Worm (Caenorhabditis elegans): ENCODE data around the gene Y17G9B.4.

The Y17G9B.4 gene

DNA sequence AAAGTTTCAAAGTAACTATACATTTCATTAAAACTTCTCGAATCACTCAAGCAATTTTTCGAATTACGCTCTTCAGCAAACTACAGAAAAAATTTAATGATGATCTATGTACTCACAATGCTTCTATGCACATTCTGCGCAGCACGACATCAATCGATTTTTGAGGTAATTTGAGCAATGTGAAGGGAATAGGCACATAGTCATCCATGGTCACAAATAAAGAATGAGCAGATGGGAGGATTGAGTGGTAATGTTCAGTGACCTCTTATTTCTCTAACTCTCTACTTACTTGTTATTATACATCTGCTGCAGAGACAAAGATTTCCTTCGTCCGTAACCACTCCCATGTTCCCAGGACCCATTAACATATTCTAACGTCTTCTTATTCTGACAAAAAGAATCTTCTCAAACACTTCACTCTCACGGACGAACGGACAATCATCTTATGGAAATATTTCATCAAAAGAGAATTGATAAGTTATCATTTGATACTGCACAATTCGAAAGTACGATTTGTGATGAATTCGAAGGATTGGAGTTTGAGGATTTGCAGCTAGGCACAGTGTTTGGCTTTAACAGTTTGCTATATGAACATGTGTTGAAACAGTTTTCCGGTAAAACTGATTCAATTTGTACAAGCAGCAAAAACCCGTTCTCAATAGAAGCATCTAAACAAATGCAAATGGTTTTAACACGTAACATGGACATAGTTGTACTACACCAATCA, 4.2 kb downstream of the Y17G9B.4 start, which contains the start of the genes fbxb-77 and Y17G9B.11:
Gene fbxb-77, minus strand, starts transcription at position 229 of the 727 bp plus-strand sequence.
Gene Y17G9B.11, plus strand, starts transcription at position 677 of the 727 bp plus-strand sequence.
- no peak for TF ChIP-seq unc-62 (GFP tag; optimal IDR thresholded peaks at IDR 0.05)

DNA sequence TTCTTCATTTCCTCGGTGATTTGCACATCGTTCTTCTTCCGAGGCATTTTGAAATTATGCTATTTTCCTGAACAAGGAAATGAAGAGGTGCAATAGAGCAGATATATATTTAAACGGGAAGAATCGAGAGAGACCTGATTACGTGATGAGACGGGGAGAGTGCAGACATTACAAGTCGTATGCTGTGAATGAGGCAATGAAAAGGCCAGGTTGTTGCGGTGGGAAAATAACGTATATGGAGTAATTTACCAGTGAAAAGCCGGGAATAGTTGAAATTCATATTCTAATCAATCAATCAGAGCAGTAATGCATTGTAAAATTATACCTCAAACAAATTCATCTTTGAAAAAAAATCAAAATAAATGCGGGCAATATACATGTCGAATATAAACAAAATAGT, 6.7 kb downstream of the Y17G9B.4 start, which contains the start of gene Y17G9B.8:
Gene Y17G9B.8, minus strand, starts transcription at position 182 of the 400 bp plus-strand sequence.
- no peak for TF ChIP-seq unc-62 (GFP tag; optimal IDR thresholded peaks at IDR 0.05)

DNA sequence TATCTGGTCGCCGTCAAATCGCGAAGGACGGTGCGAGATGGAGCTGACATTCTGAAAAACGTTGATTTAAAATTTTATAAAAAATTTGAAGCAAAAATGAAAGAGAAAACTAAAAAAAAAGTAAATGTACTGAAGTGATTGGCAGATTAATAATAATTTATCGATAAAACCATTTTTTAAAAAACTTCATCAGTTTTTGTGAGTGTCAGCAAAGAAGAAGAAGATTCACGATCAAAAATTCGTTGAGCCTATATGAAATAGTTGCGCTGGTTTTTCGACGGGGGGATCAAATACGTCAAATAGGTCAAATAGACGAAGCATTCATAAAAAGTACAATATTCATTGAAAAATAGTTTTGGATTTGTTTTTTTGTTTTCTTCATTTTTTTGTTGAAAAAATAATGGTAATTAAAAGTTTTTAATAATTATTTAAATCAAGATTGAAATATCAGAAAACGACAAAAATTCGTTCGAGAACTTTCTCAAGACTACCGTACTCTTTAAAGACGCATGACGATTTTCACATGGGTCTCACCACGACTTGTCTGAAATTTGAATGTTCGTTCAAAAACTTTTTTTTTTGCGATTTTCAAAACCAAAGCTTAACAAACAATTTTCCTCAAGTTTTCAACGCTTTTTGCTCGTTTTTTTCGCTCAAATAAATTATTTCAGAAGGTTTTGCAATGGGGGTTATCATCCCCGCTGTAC, 8.6 kb downstream of the Y17G9B.4 start, which contains the start of the genes memi-1 and cyp-31A3:
Gene memi-1, minus strand, starts transcription at position 51 of the 707 bp plus-strand sequence.
Gene cyp-31A3, plus strand, starts transcription at position 672 of the 707 bp plus-strand sequence.
- no peak for TF ChIP-seq unc-62 (GFP tag; optimal IDR thresholded peaks at IDR 0.05)

DNA sequence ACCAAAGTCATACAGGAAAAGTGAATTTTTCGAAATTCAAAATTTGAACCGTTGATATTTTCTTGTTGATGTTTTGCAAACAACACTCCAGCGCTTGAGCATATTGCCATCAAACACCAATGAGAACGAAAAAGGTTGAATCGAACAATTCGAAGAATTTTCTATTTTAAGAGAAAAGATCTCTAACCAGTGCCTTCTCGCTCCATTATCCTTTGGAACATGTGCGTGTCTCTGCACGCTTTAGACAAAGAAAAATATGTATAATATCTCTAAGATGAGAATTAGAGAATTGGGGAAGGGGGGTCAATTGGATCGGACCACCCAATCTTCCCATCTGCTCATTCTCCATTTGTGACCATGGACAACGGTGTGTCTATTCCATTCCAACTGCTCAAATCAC, 11.9 kb downstream of the Y17G9B.4 start, which contains the start of gene Y17G9B.2:
Gene Y17G9B.2, plus strand, starts transcription at position 301 of the 400 bp plus-strand sequence.
- no peak for TF ChIP-seq unc-62 (GFP tag; optimal IDR thresholded peaks at IDR 0.05)

DNA sequence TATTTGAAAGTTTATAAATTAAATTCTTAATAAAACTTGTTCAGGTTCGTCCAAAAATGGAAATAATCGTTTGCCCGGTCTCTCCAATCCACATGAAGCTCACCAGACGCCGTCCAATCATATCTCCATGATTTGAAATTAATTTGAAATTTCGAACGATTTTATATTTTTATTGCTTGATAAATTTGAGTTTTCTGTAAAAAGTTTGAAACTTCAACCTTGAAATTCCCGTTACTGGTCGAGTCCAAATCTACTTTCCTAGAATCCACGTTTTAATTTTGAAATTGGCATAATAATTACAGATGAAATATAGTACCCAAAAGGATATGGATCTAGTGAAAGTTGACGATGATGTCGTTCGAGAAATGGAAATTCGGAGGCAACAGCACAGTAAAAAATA, 12.5 kb downstream of the Y17G9B.4 start, which contains the start of gene npp-26:
Gene npp-26, plus strand, starts transcription at position 301 of the 400 bp plus-strand sequence.
- no peak for TF ChIP-seq unc-62 (GFP tag; optimal IDR thresholded peaks at IDR 0.05)

DNA sequence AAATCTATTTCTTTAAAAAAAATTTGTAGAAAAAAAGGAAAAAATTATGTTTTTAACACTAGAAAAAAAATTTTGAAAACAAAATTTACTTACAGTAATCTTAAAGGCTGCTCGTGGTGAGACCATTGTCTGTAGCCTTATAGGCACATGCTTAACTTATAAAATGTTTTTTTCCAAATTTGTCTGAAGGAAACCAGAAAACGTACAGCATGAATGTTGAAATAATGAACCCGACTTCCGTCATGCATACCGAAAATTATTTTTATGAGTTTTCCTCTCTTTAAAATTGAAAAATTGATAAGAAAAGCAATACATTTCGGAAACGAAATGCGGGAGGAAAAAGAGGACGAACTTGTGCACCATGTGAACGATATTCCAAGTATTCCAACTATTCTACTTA, 19.9 kb downstream of the Y17G9B.4 start, which contains the start of gene R11E3.2:
Gene R11E3.2, plus strand, starts transcription at position 301 of the 400 bp plus-strand sequence.
- no peak for TF ChIP-seq unc-62 (GFP tag; optimal IDR thresholded peaks at IDR 0.05)

DNA sequence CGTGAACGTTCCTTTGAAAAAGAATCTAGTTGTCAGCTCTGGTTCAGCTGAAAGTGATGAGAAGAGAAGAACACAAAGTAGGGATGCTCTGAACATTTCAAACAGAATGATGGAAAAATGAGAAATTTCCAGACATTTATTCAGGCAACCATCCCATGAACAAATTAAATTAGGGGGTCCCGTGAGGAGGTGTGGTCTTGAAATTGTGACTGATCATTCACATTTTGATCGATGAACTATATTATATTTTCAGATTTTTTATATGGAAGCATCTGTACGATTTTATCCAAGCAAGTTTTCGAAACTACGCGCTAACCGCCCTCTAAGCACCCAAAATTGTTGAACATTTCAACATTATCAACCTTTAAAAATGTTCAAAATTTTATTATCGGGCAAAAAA, 24.1 kb downstream of the Y17G9B.4 start, which contains the start of gene R11E3.19:
Gene R11E3.19, minus strand, starts transcription at position 101 of the 400 bp plus-strand sequence.
- TF ChIP-seq unc-62 (GFP tag; optimal IDR thresholded peaks at IDR 0.05), result no peak

DNA sequence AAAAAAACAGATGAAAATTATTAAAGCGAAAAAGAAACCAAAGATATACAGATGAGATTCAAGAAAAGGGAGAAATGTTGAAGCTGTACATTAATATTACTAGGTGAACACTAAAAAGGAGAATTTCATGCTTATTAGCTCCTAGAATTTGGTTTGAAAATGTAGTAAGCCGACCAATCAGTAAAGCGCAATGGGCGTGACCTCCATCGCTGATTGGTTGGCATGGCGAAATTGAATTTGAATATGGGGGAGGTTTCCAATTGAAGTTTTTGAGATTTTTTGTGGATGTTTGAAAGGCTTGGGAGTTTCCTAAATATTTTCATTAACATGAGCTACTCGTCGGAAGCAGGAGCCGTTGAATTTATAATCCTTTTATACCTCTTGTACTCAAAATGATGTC, 24.6 kb downstream of the Y17G9B.4 start:
- no peak for TF ChIP-seq unc-62 (GFP tag; optimal IDR thresholded peaks at IDR 0.05)

DNA sequence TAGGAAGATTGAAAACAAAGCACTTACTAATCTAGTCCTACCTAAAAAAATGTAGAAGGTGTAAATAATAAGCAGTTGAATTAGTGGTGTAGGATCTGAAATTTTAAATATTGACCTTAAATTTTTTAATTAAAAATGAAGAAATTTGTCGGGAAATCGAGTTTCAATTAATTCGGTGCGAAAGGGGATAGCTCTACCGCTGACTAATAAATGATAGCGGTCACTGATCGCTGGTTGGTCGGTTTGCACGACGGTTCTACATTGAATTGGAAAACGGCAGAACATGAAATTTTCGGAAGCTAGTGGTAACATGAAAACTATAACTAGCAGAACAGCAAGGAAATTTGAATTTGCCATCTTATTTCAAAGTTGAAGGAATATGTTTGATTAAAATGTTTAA, 28.2 kb downstream of the Y17G9B.4 start, which contains the start of gene set-15:
Gene set-15, minus strand, starts transcription at position 101 of the 400 bp plus-strand sequence.
- TF ChIP-seq unc-62 (GFP tag; optimal IDR thresholded peaks at IDR 0.05), result no peak

DNA sequence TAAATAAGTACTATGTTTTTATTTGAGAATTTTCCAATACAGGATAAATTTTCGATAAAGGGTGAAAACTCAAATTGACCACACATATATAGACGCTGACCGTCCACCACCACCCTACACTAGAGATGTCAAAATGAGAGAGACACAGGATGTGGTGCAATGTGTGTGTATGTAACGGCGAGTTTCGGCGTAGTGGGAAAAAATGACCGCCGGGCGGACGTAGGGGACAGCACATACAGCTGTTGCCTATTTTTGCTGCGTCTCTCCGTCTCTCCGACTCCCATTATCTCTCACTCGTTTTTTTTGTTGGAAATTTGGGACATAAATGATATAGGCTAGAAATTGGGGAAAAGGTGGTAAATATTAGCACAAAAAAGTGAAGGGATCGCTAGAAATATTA, 29.2 kb downstream of the Y17G9B.4 start:
- no peak for TF ChIP-seq unc-62 (GFP tag; optimal IDR thresholded peaks at IDR 0.05)

DNA sequence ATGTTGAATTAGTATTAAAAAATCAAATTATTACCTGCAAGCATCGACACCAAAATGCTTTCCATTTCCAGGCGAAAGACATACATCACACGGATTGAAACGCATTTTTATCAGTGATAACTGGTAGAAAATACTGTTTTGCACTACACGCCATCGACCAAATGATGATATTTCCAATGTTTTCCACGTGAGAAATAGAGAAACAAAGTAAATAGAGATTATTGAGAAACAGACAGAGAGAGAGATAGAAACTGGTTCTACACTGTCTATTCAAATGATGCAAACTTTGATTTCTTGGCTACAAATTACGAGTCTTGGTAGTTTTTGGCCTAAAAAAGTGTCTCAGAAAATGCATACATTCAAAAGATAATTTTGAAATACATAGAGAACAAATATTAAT, 36.4 kb downstream of the Y17G9B.4 start, which contains the start of gene nhr-104:
Gene nhr-104, minus strand, starts transcription at position 361 of the 400 bp plus-strand sequence.
- no peak for TF ChIP-seq unc-62 (GFP tag; optimal IDR thresholded peaks at IDR 0.05)

DNA sequence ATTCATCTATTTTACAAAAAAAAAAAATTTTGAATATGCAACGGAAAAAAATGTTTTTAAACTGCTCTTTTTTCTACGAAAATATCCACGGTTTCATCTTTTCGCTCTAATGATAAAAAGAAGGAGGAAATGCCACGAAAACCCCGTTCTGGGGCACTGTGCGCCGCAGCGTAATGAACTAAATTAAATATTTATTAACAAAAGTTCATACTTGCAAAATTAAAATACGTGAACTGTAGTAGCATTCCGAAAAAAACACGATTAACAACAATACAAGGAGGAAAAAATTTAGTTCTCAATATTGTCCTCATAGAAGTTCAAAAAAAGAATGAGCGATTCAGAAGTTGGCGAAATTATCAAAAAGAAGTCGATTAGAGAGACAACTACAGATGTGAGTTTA, 37.5 kb downstream of the Y17G9B.4 start, which contains the start of gene R11E3.1:
Gene R11E3.1, plus strand, starts transcription at position 301 of the 400 bp plus-strand sequence.
- TF ChIP-seq unc-62 (GFP tag; optimal IDR thresholded peaks at IDR 0.05), result no peak

DNA sequence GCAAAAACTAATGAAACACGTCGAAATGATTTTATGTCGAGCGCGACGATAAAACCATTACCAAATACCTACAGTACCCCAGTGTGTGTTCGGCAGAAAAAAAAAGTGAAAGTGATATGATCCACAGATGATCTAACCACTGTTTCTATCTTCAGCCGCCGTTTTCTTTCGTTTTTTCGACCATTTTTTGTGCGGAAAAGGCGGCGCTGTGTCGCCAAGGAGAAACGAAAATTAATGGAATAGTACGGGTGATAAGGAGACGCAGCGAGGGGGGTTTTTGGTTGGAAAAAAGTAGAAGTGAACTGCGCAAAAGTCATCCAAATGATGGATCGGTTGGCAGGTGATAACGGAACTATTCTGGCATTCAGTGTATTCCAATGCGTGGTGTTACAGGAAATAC, 43.2 kb downstream of the Y17G9B.4 start:
- TF ChIP-seq unc-62 (GFP tag; optimal IDR thresholded peaks at IDR 0.05), result no peak

DNA sequence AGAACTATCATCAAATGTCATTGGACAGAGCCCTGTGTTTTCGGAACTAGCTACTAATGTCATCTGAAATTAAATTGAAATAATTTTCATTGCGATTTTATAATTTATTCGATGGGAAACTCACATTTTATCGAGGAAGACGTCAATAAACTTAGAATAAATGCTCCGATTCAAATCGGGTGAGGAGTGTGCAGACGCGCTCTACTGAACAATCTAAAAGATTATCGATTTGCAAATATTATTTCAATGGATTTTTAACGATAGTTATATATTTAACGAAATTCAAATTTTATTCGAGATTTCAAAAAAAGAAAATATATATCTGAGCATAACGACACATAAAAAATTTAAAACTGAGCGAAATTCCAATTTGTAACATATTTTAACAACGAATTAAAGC, 47.2 kb downstream of the Y17G9B.4 start, which contains the start of gene eor-1:
Gene eor-1, minus strand, starts transcription at position 65 of the 400 bp plus-strand sequence.
- no peak for TF ChIP-seq unc-62 (GFP tag; optimal IDR thresholded peaks at IDR 0.05)

DNA sequence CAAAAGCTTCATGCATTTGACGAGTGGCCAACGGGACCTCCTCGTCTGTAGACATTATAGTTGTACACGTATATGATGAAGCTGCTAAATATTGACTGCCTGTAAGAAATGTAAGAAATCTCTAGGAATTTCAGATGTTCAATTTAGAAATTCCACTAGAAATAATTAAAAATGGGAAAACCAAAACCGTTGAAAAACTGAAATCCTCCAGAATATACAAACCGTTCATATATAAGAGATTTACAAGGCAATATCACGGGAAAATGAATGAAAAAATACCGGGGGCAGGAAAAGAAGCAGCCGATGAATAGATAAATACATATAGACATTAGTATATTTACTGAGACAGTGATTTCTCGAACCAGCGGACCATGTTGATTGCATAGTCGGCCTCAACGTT, 50.6 kb downstream of the Y17G9B.4 start, which contains the start of gene dpf-7:
Gene dpf-7, minus strand, starts transcription at position 101 of the 400 bp plus-strand sequence.
- no peak for TF ChIP-seq unc-62 (GFP tag; optimal IDR thresholded peaks at IDR 0.05)

Measured in whole organism, dauer.